Worm (Caenorhabditis elegans): Measurements from ENCODE around the gene atg-3.

DNA sequence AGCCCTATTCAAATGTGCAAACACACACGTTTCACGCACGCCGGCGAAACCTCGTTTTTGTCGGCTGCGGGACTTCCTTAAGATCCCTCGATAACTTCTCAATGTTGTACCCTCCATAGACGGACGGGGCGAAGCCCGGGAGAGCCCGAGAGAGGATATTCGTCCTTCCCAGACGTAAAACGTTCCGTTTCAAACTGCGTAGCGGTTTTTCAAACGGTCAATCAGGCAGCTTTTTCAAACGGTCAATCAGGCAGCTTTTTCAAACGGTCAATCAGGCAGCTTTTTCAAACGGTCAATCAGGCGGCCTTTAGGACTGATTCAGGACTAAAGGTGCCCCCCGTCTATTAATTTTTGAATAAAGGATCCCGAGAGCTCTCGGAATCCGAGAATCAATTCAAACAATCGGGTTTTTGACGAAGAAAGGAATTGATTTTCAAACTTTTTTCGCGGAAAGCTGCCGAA lies 19.1 kb upstream of the atg-3 start:
- TF ChIP-seq fkh-2 (tag; optimal IDR thresholded peaks at IDR 0.05) = no peak
- no peak for TF ChIP-seq jun-1 (tag; optimal IDR thresholded peaks at IDR 0.05)
- TF ChIP-seq nhr-237 (tag; optimal IDR thresholded peaks at IDR 0.05) = no peak
- TF ChIP-seq ceh-28 (tag; optimal IDR thresholded peaks at IDR 0.05) = no peak
- no peak for TF ChIP-seq mdl-1 (tag; optimal IDR thresholded peaks at IDR 0.05)
- no peak for TF ChIP-seq egl-5 (tag; optimal IDR thresholded peaks at IDR 0.05)
- no peak for TF ChIP-seq nhr-11 (tag; optimal IDR thresholded peaks at IDR 0.05)
- TF ChIP-seq ztf-11 (tag; optimal IDR thresholded peaks at IDR 0.05) = no peak
- no peak for TF ChIP-seq eor-1 (tag; optimal IDR thresholded peaks at IDR 0.05)
- TF ChIP-seq snpc-4 (tag; optimal IDR thresholded peaks at IDR 0.05) = peak; percentile 94
